Fruit fly (Drosophila melanogaster): ENCODE measurements around the gene CG10274.

- TF ChIP-seq CTCF (optimal IDR thresholded peaks at IDR 0.05) (no peak), CG8478 (optimal IDR thresholded peaks at IDR 0.05) (no peak)
Measured at dm6 chr3L:6161997-6162396, 19.6 kb downstream of the CG10274 start.

Measured in S2 (cell line).